Worm (Caenorhabditis elegans) whole organism, mixed stage, embryonic: Measurements from ENCODE around the gene ilys-1.

ENCODE experiments used
- elt-1 ChIP-seq: sonication (generic microtip); optimal IDR thresholded peaks from 2 replicates; lab custom pipeline; 2017; ENCODE audit warnings: missing genetic modification characterization, mild to moderate bottlenecking, missing compliant biosample characterization, antibody characterized with exemption, moderate library complexity, borderline replicate concordance; ENCODE audit not compliant: insufficient read depth
- elt-3 ChIP-seq: fragments of 150-350 bp; optimal IDR thresholded peaks from 2 replicates; lab custom pipeline; 2014; ENCODE audit warnings: missing biosample characterization, missing genetic modification characterization
- mep-1 ChIP-seq: fragments of 150-350 bp; optimal IDR thresholded peaks from 2 replicates; lab custom pipeline; 2017; ENCODE audit warnings: missing biosample characterization, missing genetic modification reagents, missing genetic modification characterization, inconsistent platforms
- pha-4 ChIP-seq: fragments of 150-350 bp; optimal IDR thresholded peaks from 2 replicates; lab custom pipeline; 2018; ENCODE audit warnings: missing biosample characterization, missing genetic modification reagents, missing genetic modification characterization
- sptf-1 ChIP-seq: sonication (generic microtip); optimal IDR thresholded peaks from 2 replicates; lab custom pipeline; 2017; ENCODE audit warnings: mild to moderate bottlenecking, missing genetic modification characterization, moderate library complexity, missing compliant biosample characterization

DNA sequence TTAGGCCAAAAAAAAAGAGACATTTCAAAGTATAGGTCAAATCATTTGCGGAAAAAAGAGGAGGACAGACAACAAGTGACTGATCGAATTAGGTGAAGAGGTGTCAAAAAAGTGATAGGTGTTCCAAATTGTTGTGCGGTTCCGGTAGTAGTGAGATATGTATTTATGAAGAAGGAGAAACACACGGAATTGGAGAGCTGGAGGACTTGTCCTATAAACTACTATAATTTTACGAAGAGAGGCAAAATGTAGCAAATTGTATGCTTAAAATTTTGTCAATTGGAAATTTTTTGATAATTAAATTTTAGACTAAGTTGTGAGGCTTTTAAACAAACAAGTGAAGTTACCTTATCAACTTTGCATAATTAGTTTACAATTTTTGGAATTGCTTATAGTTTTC, 18.6 kb upstream of the ilys-1 start:
- no peak for TF ChIP-seq sptf-1
- TF ChIP-seq mep-1 = no peak
- TF ChIP-seq elt-1 (tag; lab: Kevin White, UChicago) = no peak
- TF ChIP-seq pha-4 = no peak
- no peak for TF ChIP-seq elt-3
